Worm (Caenorhabditis elegans): ENCODE data around the gene lmtr-5.

- no peak for TF ChIP-seq lin-15B (tag; optimal IDR thresholded peaks at IDR 0.05)
- no peak for TF ChIP-seq mdl-1 (tag; optimal IDR thresholded peaks at IDR 0.05)
- TF ChIP-seq ceh-28 (tag; optimal IDR thresholded peaks at IDR 0.05) = no peak
- TF ChIP-seq zip-11 (GFP tag; IDR thresholded peaks at IDR 0.05) = no peak
- no peak for TF ChIP-seq nhr-111 (GFP tag; optimal IDR thresholded peaks at IDR 0.05)
- TF ChIP-seq hlh-30 (tag; optimal IDR thresholded peaks at IDR 0.05; ENCODE audit: insufficient read depth) = no peak
- no peak for TF ChIP-seq unc-39 (tag; optimal IDR thresholded peaks at IDR 0.05)
- no peak for TF ChIP-seq unc-62 (GFP tag; optimal IDR thresholded peaks at IDR 0.05 in 1 of 2)
- no peak for TF ChIP-seq unc-62 (tag; optimal IDR thresholded peaks at IDR 0.05)
- no peak for TF ChIP-seq madf-9 (GFP tag; conservative IDR thresholded peaks at IDR 0.05)
- no peak for TF ChIP-seq F49E8.2 (tag; optimal IDR thresholded peaks at IDR 0.05; ENCODE audit: borderline replicate concordance)
- no peak for TF ChIP-seq skn-1 (tag; optimal IDR thresholded peaks at IDR 0.05)
- TF ChIP-seq nhr-237 (tag; optimal IDR thresholded peaks at IDR 0.05) = no peak
- TF ChIP-seq mdt-29 (GFP tag; IDR thresholded peaks at IDR 0.05) = no peak
- no peak for TF ChIP-seq F44E2.7 (GFP tag; IDR thresholded peaks at IDR 0.05)
Measured at ce11 chrIII:3219050-3219449, 35.6 kb downstream of the lmtr-5 start, which contains the start of gene frm-8.

All from whole organism, L4 larva.